Worm (Caenorhabditis elegans): Measurements from ENCODE around the gene clip-1.

DNA sequence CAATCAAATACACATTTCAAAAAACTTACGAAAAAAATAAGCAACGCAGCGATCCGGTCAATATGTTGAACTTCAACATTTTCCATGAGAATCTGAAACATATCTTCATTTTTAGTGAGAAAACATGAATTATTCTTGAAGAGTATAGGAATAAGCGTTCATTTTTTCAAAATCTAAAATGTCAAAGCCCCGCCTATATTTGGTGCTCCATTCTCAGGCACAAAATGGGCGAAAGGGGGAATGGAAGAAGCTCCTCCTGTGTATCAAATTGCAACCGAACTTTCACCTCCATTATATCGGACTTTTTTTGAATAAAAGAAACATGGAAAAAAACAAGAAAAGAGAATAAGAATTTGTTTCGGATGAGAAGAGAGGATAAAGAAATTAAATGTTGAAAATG lies 37.7 kb upstream of the clip-1 start, which contains the start of gene srx-45:
- TF ChIP-seq alr-1 (tag; optimal IDR thresholded peaks at IDR 0.05) (no peak), snpc-4 (tag; optimal IDR thresholded peaks at IDR 0.05) (no peak), lsy-2 (tag; optimal IDR thresholded peaks at IDR 0.05) (no peak), ztf-1 (GFP tag; conservative IDR thresholded peaks at IDR 0.05) (no peak), lin-11 (tag; optimal IDR thresholded peaks at IDR 0.05) (no peak), ceh-82 (tag; optimal IDR thresholded peaks at IDR 0.05) (no peak), nhr-25 (tag; optimal IDR thresholded peaks at IDR 0.05) (no peak)

Data from whole organism, L2 larva.